Worm (Caenorhabditis elegans) whole organism, late embryonic: ENCODE data around the gene sto-6.

ENCODE experiments used
- T23F11.4 ChIP-seq: fragments of 200-800 bp; sonication (Bioruptor generic); optimal IDR thresholded peaks from 2 replicates; lab custom pipeline; 2018; ENCODE audit warnings: mild to moderate bottlenecking, missing genetic modification characterization, missing compliant biosample characterization
- ceh-48 ChIP-seq: sonication (generic microtip); optimal IDR thresholded peaks from 2 replicates; lab custom pipeline; 2016; ENCODE audit warnings: missing genetic modification characterization, inconsistent platforms, missing compliant biosample characterization
- eyg-1 ChIP-seq: sonication (generic microtip); optimal IDR thresholded peaks from 2 replicates; lab custom pipeline; 2016; ENCODE audit warnings: missing genotype, missing genetic modification characterization, missing compliant biosample characterization
- zip-5 ChIP-seq: sonication (generic microtip); optimal IDR thresholded peaks from 2 replicates; lab custom pipeline; 2016; ENCODE audit warnings: missing genetic modification characterization, missing compliant biosample characterization

- no peak for TF ChIP-seq T23F11.4 (GFP tag; lab: Kevin White, UChicago)
- TF ChIP-seq eyg-1, result no peak
- no peak for TF ChIP-seq zip-5 (tag; lab: Kevin White, UChicago)
- no peak for TF ChIP-seq ceh-48
Measured at ce11 chrX:11647165-11647564, 15.0 kb downstream of the sto-6 start, which contains the start of gene T04F8.8.
